Fruit fly (Drosophila melanogaster) Kc167 (cell line): ENCODE measurements around the gene CG43965.

Experiments used
- Myc ChIP-seq: fragments of >200 bp; optimal IDR thresholded peaks from 2 replicates; lab custom pipeline; 2017; ENCODE audit warnings: missing external identifiers
- Sin3A ChIP-seq: fragments of >200 bp; optimal IDR thresholded peaks from 2 replicates; lab custom pipeline; 2018; ENCODE audit warnings: missing external identifiers
- h ChIP-seq: fragments of >200 bp; optimal IDR thresholded peaks from 3 replicates; lab custom pipeline; 2018; ENCODE audit warnings: missing external identifiers
- insv ChIP-seq: fragments of >200 bp; optimal IDR thresholded peaks from 3 replicates; lab custom pipeline; 2018; ENCODE audit warnings: missing external identifiers
- psq ChIP-seq: fragments of >200 bp; optimal IDR thresholded peaks from 2 replicates; lab custom pipeline; 2017; ENCODE audit warnings: missing external identifiers
- ttk ChIP-seq: sonication (Bioruptor generic); optimal IDR thresholded peaks from 2 replicates; lab custom pipeline; 2017; ENCODE audit warnings: missing external identifiers

Gene CG43965

DNA sequence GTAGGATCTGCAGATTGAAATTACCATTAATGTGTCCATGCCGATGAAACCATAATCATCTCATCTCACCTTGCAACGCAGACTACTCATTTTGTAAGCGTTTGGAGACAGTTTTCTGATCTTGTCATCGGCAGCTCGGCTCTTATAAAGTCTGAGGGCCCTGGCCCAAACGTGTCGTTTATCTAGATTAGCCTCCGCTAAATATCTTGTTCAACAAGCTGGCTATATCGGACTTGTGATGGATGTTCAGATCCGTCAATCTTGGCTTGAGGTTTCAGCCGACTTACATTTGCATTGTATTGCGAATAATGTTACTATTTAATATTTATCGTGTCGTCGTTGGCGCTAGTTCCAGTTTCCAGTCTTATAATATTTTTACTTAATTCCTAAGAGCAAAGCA is at the start of gene CG43965:
CG43965 (minus strand) TSS at position 101 of the 400 bp plus-strand sequence.
- no peak for TF ChIP-seq Sin3A (lab: Kevin White, UChicago)
- no peak for TF ChIP-seq Myc (lab: Kevin White, UChicago)
- TF ChIP-seq insv (lab: Kevin White, UChicago): no peak
- TF ChIP-seq psq (lab: Kevin White, UChicago): no peak
- TF ChIP-seq h (lab: Kevin White, UChicago): no peak
- no peak for TF ChIP-seq ttk

DNA sequence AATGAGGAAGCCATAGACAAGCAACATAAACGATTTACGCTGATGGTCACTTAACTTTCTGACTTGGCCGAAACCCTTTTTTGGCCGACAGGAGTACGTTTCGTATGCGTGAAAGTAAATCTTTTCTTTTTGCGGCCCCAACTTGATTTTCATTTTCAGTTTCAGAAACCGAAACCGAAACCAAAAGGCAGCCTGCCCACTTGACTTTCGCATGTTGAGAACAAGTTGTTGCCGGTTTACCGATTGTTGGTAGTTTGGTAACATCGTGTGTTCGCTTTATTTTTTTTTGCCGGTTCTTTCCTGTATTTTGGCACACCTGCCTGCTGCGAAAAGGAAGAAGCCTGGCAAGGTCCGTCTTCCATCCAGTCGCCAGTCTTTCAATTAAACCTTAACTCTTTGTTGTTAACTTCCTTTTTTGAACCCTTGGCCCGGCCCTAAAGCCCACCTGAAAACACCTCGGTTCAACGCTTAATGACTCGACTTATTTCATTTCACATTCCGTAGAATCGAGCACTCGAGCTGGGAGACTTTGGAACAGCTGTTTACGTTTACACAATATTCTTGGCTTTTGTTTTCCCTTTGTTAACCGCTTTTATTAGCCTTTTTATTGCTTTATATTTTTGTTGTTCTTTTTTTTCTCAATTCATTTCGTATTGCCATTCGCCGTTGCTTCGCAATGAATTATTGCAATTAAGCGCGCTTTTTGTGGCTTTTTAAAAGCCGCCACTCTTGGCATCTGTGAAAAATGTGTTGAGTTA is 49.6 kb upstream of the CG43965 start:
- no peak for TF ChIP-seq h (lab: Kevin White, UChicago)
- TF ChIP-seq Myc (lab: Kevin White, UChicago): no peak
- no peak for TF ChIP-seq Sin3A (lab: Kevin White, UChicago)
- TF ChIP-seq insv (lab: Kevin White, UChicago): no peak
- no peak for TF ChIP-seq ttk

DNA sequence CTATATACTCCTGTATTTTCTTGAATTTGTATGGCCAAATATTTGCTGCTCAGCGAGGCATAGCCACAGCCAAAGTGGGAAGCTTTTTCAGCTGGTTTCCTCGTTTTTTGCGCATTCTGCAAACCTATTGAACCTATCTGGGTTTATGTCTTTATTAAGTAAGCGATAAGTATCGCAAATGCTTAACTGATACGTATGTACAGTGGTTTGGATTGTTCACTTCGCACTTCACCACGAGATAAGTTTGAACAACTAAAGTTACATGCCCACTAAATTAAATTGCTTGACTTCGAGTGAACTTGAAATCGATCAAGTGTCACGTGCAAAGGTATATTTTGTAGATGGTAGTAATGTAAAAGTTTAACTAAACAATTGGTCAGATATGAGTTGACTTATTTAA is 48.1 kb upstream of the CG43965 start:
- TF ChIP-seq h (lab: Kevin White, UChicago) (no peak), insv (lab: Kevin White, UChicago) (no peak), psq (lab: Kevin White, UChicago) (no peak), Sin3A (lab: Kevin White, UChicago) (no peak), ttk (no peak), Myc (lab: Kevin White, UChicago) (no peak)

DNA sequence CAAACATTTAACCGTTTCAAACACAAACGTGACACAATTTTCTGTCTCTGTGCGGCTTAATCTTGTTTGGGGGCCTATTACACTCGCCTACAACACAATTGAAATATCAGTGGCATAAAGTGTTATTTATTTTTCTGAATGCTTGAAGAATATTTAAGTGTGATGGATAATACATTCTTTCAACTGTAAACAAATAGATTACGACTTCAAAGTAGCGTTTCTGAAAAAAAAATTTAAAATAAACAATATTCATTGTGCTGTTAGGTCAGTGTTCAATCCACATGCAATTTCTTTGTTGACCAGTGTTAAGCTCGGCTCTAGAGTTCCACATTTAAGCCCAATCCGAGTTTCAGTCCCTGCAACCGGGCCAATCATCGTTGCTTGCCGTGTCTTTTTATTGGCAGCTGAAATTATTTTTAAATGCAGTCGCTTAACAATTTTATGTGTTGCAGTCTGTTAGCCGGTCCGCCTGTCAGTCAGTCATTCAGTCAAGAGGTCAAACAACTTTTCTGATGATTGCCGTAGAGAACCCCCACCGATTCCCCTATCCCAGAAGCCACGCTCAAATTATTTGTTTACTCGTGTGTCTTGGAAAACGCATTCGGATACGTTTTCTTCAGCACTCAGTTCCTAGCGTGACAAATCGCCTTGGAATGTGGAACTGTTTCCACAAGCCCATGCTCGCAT is 47.6 kb upstream of the CG43965 start:
- no peak for TF ChIP-seq ttk
- no peak for TF ChIP-seq insv (lab: Kevin White, UChicago)
- no peak for TF ChIP-seq psq (lab: Kevin White, UChicago)
- TF ChIP-seq Sin3A (lab: Kevin White, UChicago): no peak
- TF ChIP-seq h (lab: Kevin White, UChicago): no peak
- no peak for TF ChIP-seq Myc (lab: Kevin White, UChicago)

DNA sequence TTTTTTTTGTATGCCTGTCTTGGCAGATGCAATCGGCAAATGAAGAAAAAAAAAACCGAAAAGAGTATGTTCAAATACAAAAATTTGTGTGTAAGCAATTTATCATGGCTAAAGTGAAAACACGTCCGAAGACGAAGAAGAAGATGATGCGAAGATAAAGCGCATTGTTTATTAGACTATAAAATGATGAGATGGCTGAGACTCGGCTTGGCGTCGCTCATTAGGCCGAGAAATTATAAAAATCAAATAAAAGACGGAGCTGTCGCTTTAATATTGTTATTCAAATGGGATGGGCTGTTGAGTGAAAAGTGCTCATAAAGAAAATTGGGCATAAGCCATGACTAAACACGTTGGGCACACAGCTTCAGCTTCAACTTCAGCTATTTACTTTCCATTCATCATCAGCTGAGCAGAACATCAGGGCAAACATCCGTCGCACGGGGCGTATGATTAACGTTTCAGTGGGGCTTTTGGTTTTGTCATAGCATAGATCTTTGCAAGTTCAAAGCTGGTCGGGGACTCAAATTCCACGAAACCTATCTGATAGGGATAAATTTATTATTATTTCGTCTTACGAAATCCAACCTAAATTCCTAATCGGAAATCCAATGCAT is 45.1 kb upstream of the CG43965 start:
- TF ChIP-seq ttk (no peak), Myc (lab: Kevin White, UChicago) (no peak), insv (lab: Kevin White, UChicago) (no peak), h (lab: Kevin White, UChicago) (no peak), Sin3A (lab: Kevin White, UChicago) (no peak), psq (lab: Kevin White, UChicago) (no peak)

DNA sequence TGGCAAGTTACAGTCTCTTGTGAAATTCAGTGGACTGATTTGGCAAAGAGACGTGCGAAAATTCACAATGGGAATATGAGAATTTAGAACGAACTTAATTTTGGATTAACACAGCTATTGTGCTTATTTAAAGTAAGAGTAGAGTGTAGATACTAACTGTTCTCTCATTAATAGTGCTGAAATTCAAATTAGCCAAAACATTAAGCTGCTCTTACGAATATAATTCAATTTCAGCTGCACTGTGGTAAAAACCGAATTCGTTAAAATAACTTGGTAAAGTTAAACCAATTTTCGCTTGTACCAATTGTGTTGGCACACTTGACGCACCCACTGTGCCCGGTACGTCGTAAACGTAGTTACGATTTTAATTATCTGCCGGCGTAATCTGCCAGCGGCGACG is 42.3 kb upstream of the CG43965 start:
- TF ChIP-seq insv (lab: Kevin White, UChicago) (no peak), Sin3A (lab: Kevin White, UChicago) (no peak), h (lab: Kevin White, UChicago) (no peak), ttk (no peak), Myc (lab: Kevin White, UChicago) (no peak), psq (lab: Kevin White, UChicago) (no peak)

DNA sequence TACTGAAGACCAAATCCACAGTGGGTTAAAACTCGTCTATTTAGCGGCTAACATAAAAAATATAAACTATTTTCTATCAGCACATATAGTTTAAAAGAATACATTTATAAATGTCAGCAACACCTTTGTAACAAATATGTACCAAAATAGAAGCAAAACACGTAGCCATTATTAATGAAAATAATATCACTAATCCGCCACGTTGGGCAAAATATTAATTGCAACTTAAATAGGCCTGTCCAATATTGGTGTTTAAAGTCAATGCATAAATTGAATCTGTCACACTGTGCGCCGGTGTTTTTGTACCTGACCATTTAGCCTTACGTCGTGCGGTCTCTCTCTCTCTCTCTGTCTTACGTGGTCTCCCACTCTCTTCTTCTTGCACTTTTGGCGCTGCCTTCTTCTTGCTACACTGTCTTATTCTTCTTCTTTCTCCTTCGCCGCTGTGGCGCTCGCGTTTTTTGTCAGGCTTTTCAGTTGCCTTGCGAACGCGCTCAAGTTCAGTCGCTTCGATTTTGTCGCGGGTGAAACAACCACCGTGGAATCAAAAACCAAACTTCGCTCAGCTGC is 40.5 kb upstream of the CG43965 start:
- TF ChIP-seq psq (lab: Kevin White, UChicago) (no peak), h (lab: Kevin White, UChicago) (no peak), Myc (lab: Kevin White, UChicago) (no peak), Sin3A (lab: Kevin White, UChicago) (no peak), ttk (no peak), insv (lab: Kevin White, UChicago) (no peak)

DNA sequence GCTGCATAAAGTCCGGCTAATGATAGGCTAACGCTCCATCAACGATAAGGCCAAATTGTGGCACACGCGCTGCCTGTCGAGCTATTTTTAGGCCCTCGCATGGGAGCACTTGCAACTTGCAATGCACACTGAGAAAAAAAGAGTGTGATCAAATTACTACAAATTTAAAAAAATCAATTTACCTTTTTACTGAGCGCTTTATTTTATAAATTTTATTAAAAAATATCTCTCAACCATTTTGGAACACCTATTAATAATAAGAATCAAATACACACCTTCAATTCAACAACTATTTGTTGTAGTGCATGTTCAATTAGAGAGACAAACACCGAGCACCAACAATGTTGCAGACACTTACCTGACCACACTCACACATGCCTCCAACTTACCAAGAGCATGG is 39.9 kb upstream of the CG43965 start:
- TF ChIP-seq insv (lab: Kevin White, UChicago) (no peak), h (lab: Kevin White, UChicago) (no peak), Sin3A (lab: Kevin White, UChicago) (no peak), ttk (no peak), Myc (lab: Kevin White, UChicago) (no peak), psq (lab: Kevin White, UChicago) (no peak)

DNA sequence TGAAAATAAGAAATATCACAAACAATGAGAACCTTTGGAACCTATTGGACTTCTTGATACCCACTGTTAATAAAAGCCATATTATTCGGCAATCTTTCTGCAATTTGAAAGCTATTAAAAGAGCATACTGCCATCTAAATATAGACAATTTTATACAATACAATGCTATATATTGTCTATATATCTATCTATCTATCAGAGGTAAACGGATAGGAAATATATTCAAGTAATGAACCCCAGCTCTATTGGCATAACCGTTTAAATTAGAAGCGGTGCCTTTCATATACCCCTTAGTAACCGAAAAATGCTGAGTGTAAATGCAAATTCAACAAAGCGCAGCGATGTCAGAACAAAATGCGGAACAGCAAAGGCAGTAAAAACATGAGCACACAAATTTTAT is 38.2 kb upstream of the CG43965 start:
- TF ChIP-seq psq (lab: Kevin White, UChicago) (no peak), h (lab: Kevin White, UChicago) (no peak), Sin3A (lab: Kevin White, UChicago) (no peak), ttk (no peak), insv (lab: Kevin White, UChicago) (no peak), Myc (lab: Kevin White, UChicago) (no peak)

DNA sequence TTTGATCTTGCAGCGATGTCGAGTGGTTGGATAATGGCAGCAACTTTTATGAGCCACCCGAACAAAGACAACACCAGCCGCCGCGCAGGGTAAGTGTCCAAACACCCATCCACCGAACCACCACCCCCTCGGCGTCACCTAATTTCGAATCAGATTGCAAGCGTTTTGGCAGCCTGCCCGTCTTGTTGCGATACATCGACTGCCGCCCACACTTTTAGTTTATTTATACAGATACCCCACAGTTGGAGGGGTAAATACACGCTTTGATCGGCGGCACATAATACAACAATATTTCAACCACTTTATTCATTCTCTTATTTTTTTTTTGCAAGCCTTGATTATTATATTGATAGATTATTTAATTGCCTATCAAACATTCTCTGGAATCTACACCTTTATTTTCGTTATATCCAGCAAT is 37.5 kb upstream of the CG43965 start:
- no peak for TF ChIP-seq psq (lab: Kevin White, UChicago)

DNA sequence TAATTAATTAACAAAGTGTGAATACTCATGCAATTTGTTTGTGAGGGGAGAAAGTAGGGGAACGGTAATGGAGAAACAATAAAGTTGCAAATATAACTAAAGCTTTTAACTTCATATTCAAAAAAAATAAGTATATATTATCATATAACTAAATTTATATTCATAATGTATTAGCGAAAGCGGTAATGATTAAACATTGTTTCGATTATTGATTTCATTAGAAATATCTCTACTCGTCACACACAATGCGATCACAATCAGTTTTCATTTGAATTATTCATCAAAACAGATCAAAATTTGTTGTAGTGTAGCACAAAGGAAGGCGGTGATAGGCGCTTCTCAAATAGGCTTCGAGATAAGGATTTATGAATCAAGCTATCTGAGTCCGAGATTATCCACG is 30.1 kb upstream of the CG43965 start, which contains the start of gene CG6576:
CG6576 (plus strand) TSS at position 301 of the 400 bp plus-strand sequence.
- no peak for TF ChIP-seq Sin3A (lab: Kevin White, UChicago)
- no peak for TF ChIP-seq Myc (lab: Kevin White, UChicago)
- no peak for TF ChIP-seq ttk
- TF ChIP-seq insv (lab: Kevin White, UChicago): no peak
- no peak for TF ChIP-seq h (lab: Kevin White, UChicago)
- TF ChIP-seq psq (lab: Kevin White, UChicago): no peak
